Fruit fly (Drosophila melanogaster) whole organism, wandering third instar larva: ENCODE results near the gene hll.
A peak's percentile ranks its signal among the peaks of the same experiment; 100 is the strongest.

ENCODE experiments used
- Abd-B ChIP-seq: fragments of >200 bp; optimal IDR thresholded peaks from 2 replicates; lab custom pipeline; 2017; ENCODE audit warnings: missing biosample characterization, missing genetic modification characterization
- CG32264 ChIP-seq: fragments of 200-800 bp; sonication (Bioruptor generic); optimal IDR thresholded peaks from 2 replicates; lab custom pipeline; 2016; ENCODE audit warnings: missing biosample characterization, missing genetic modification characterization
- CG9705 ChIP-seq: fragments of 200-800 bp; sonication (Bioruptor generic); optimal IDR thresholded peaks from 2 replicates; lab custom pipeline; 2018; ENCODE audit warnings: missing biosample characterization, mild to moderate bottlenecking, missing genetic modification characterization
- CrebA ChIP-seq: fragments of 200-800 bp; sonication (Bioruptor generic); optimal IDR thresholded peaks from 2 replicates; lab custom pipeline; 2016; ENCODE audit warnings: missing biosample characterization, mild to moderate bottlenecking, missing genetic modification characterization, borderline replicate concordance
- Dfd ChIP-seq: fragments of >200 bp; optimal IDR thresholded peaks from 2 replicates; lab custom pipeline; 2017; ENCODE audit warnings: missing biosample characterization, missing genetic modification characterization
- Dif ChIP-seq: fragments of 200-275, 200-300 bp; sonication (Bioruptor generic); optimal IDR thresholded peaks from 2 replicates; lab custom pipeline; 2018; ENCODE audit warnings: missing biosample characterization, missing genetic modification characterization; ENCODE audit not compliant: partially characterized antibody
- GATAd ChIP-seq: sonication (Bioruptor generic); optimal IDR thresholded peaks from 2 replicates; lab custom pipeline; 2016; ENCODE audit warnings: missing biosample characterization, missing genetic modification characterization
- HLH106 ChIP-seq: fragments of 200-800 bp; optimal IDR thresholded peaks from 3 replicates; lab custom pipeline; 2019; ENCODE audit warnings: missing biosample characterization, mild to moderate bottlenecking, missing genetic modification characterization, moderate library complexity
- Hnf4 ChIP-seq: fragments of 200-800 bp; sonication (Bioruptor generic); optimal IDR thresholded peaks from 2 replicates; lab custom pipeline; 2016; ENCODE audit warnings: missing biosample characterization, mild to moderate bottlenecking, missing genetic modification characterization
- Hr78 ChIP-seq: fragments of >200 bp; optimal IDR thresholded peaks from 2 replicates; lab custom pipeline; 2017; ENCODE audit warnings: missing biosample characterization, missing genetic modification characterization
- Mio ChIP-seq: sonication (Bioruptor generic); optimal IDR thresholded peaks from 2 replicates; lab custom pipeline; 2016; ENCODE audit warnings: missing biosample characterization, missing genetic modification characterization
- N ChIP-seq: fragments of >200 bp; optimal IDR thresholded peaks from 2 replicates; lab custom pipeline; 2018; ENCODE audit warnings: missing biosample characterization, missing external identifiers, missing genetic modification characterization
- OdsH ChIP-seq: fragments of 200-800 bp; sonication (Bioruptor generic); optimal IDR thresholded peaks from 2 replicates; lab custom pipeline; 2016; ENCODE audit warnings: missing biosample characterization, mild to moderate bottlenecking, missing genetic modification characterization
- Rel ChIP-seq, 2 experiments: fragments of 200-800 bp; sonication (Bioruptor generic) in 1 of 2; optimal IDR thresholded peaks; 2 replicates in 1 of 2; 3 replicates in 1 of 2; lab custom pipeline; 2016 to 2019; ENCODE audit warnings: mild to moderate bottlenecking in 2 of 2, missing biosample characterization in 2 of 2, missing genetic modification characterization in 2 of 2, moderate library complexity in 1 of 2
- Sp1 ChIP-seq: fragments of 200-800 bp; sonication (Bioruptor generic); optimal IDR thresholded peaks from 3 replicates; lab custom pipeline; 2019; ENCODE audit warnings: missing biosample characterization, mild to moderate bottlenecking, missing genetic modification characterization, moderate library complexity
- Vsx2 ChIP-seq: fragments of 200-300, 225-300 bp; sonication (Bioruptor generic); optimal IDR thresholded peaks from 2 replicates; lab custom pipeline; 2018; ENCODE audit warnings: missing biosample characterization, missing genetic modification characterization; ENCODE audit not compliant: partially characterized antibody
- brk ChIP-seq: fragments of 200-800 bp; sonication (Bioruptor generic); optimal IDR thresholded peaks from 2 replicates; lab custom pipeline; 2016; ENCODE audit warnings: missing biosample characterization, mild to moderate bottlenecking, missing genetic modification characterization
- dl ChIP-seq, 2 experiments: fragments of 175-275, 200-275 bp in 1 of 2; fragments of 200-275 bp in 1 of 2; sonication (Bioruptor generic); optimal IDR thresholded peaks; lab custom pipeline; 2018; ENCODE audit warnings: mild to moderate bottlenecking in 2 of 2, missing biosample characterization in 2 of 2, missing genetic modification characterization in 2 of 2, moderate library complexity in 2 of 2; ENCODE audit not compliant: partially characterized antibody in 2 of 2, insufficient read depth in 1 of 2
- dmrt93B ChIP-seq: fragments of 200-800 bp; sonication (Bioruptor generic); optimal IDR thresholded peaks from 2 replicates; lab custom pipeline; 2018; ENCODE audit warnings: missing biosample characterization, mild to moderate bottlenecking, missing genetic modification characterization
- dsf ChIP-seq: sonication (Bioruptor generic); optimal IDR thresholded peaks from 2 replicates; lab custom pipeline; 2016; ENCODE audit warnings: missing biosample characterization, missing genetic modification characterization, borderline replicate concordance
- ey ChIP-seq: fragments of 200-800 bp; sonication (Bioruptor generic); optimal IDR thresholded peaks from 2 replicates; lab custom pipeline; 2016; ENCODE audit warnings: missing biosample characterization, missing genetic modification characterization
- foxo ChIP-seq, 2 experiments: fragments of 200-800 bp; sonication (Bioruptor generic); optimal IDR thresholded peaks; 2 replicates in 1 of 2; 3 replicates in 1 of 2; lab custom pipeline; 2016 to 2017; ENCODE audit warnings: missing biosample characterization in 2 of 2, missing genetic modification characterization in 2 of 2
- fru ChIP-seq: fragments of 200-800 bp; sonication (Bioruptor generic); optimal IDR thresholded peaks from 3 replicates; lab custom pipeline; 2016; ENCODE audit warnings: missing biosample characterization, mild to moderate bottlenecking, missing genetic modification characterization
- h ChIP-seq: fragments of 200-800 bp; sonication (Bioruptor generic); optimal IDR thresholded peaks from 3 replicates; lab custom pipeline; 2016; ENCODE audit warnings: missing biosample characterization, mild to moderate bottlenecking, missing genetic modification characterization
- jim ChIP-seq: fragments of 175-275, 200-325 bp; sonication (Bioruptor generic); optimal IDR thresholded peaks from 2 replicates; lab custom pipeline; 2016; ENCODE audit warnings: missing biosample characterization, mild to moderate bottlenecking, missing genetic modification characterization
- pan ChIP-seq: fragments of >200 bp; optimal IDR thresholded peaks from 2 replicates; lab custom pipeline; 2017
- psq ChIP-seq: fragments of 200-800 bp; sonication (Bioruptor generic); optimal IDR thresholded peaks from 3 replicates; lab custom pipeline; 2017; ENCODE audit warnings: missing biosample characterization, mild to moderate bottlenecking, missing genetic modification characterization, moderate library complexity
- rgr ChIP-seq: fragments of 200-800 bp; sonication (Bioruptor generic); optimal IDR thresholded peaks from 3 replicates; lab custom pipeline; 2016; ENCODE audit warnings: missing biosample characterization, mild to moderate bottlenecking, missing genetic modification characterization
- sage ChIP-seq: fragments of 200-800 bp; sonication (Bioruptor generic); optimal IDR thresholded peaks from 2 replicates; lab custom pipeline; 2016; ENCODE audit warnings: missing biosample characterization, mild to moderate bottlenecking, missing genetic modification characterization
- sv ChIP-seq: fragments of 200-800 bp; sonication (Bioruptor generic); optimal IDR thresholded peaks from 3 replicates; lab custom pipeline; 2016; ENCODE audit warnings: missing biosample characterization, missing genetic modification characterization
- usp ChIP-seq: fragments of >200 bp; optimal IDR thresholded peaks from 2 replicates; lab custom pipeline; 2017; ENCODE audit warnings: missing biosample characterization, missing genetic modification characterization
- woc ChIP-seq: sonication (Bioruptor generic); optimal IDR thresholded peaks from 2 replicates; lab custom pipeline; 2016; ENCODE audit warnings: missing biosample characterization, mild to moderate bottlenecking, missing genetic modification characterization

hll gene

dm6 chr2L:14026778-14027177 is at the start of gene hll:
hll (plus strand) TSS chr2L:14027001.
- TF ChIP-seq psq: no peak
- TF ChIP-seq Abd-B (GFP tag; lab: Kevin White, UChicago): no peak
- TF ChIP-seq fru: no peak

- TF ChIP-seq HLH106 (tag; lab: Kevin White, UChicago) (no peak), rgr (GFP tag; lab: Kevin White, UChicago) (no peak), jim (GFP tag; lab: Kevin White, UChicago) (no peak), sage (no peak), Vsx2 (GFP tag; lab: Kevin White, UChicago) (no peak), Dfd (no peak), Dif (GFP tag; lab: Kevin White, UChicago) (no peak), pan (no peak)
Measured at dm6 chr2L:13977073-13977472, 49.7 kb upstream of the hll start, which contains the start of gene Cyp28a5. Cyp28a5 (plus strand) TSS chr2L:13977302.

- TF ChIP-seq CrebA (GFP tag; lab: Kevin White, UChicago) (no peak), psq (no peak), Hr78 (GFP tag; lab: Kevin White, UChicago) (no peak), CG32264 (GFP tag; lab: Kevin White, UChicago) (no peak), Vsx2 (GFP tag; lab: Kevin White, UChicago) (no peak), Mio (GFP tag; lab: Kevin White, UChicago) (no peak), foxo (GFP tag; optimal IDR thresholded peaks at IDR 0.05; lab: Kevin White, UChicago) (no peak), ey (GFP tag; lab: Kevin White, UChicago) (no peak), rgr (GFP tag; lab: Kevin White, UChicago) (no peak), dsf (GFP tag; lab: Kevin White, UChicago) (no peak), Abd-B (GFP tag; lab: Kevin White, UChicago) (no peak), Dif (GFP tag; lab: Kevin White, UChicago) (no peak), brk (GFP tag; lab: Kevin White, UChicago) (no peak), jim (GFP tag; lab: Kevin White, UChicago) (no peak), dmrt93B (GFP tag; lab: Kevin White, UChicago) (no peak), Sp1 (GFP tag; lab: Kevin White, UChicago) (no peak), HLH106 (tag; lab: Kevin White, UChicago) (no peak), CG9705 (no peak), GATAd (GFP tag; lab: Kevin White, UChicago) (no peak)
- TF ChIP-seq, all 38 proteins: peak for 0
Measured at dm6 chr2L:13979826-13980225, 47.0 kb upstream of the hll start, which contains the start of gene NimC2. NimC2 (plus strand) TSS chr2L:13980126.

- TF ChIP-seq Hr78 (GFP tag; lab: Kevin White, UChicago): no peak
- no peak for TF ChIP-seq jim (GFP tag; lab: Kevin White, UChicago)
- TF ChIP-seq sage: peak; percentile 6
- TF ChIP-seq h (GFP tag; lab: Kevin White, UChicago): peak; percentile 34
- TF ChIP-seq foxo (GFP tag; optimal IDR thresholded peaks at IDR 0.05; lab: Kevin White, UChicago): peak in 1 of 2 experiments; percentile 36
- peak; percentile 19 for TF ChIP-seq rgr (GFP tag; lab: Kevin White, UChicago)
- TF ChIP-seq sv: no peak
- TF ChIP-seq woc: no peak
- peak; percentile 63 for TF ChIP-seq HLH106 (tag; lab: Kevin White, UChicago)
Measured at dm6 chr2L:13998952-13999351, 27.8 kb upstream of the hll start.

- TF ChIP-seq foxo (GFP tag; optimal IDR thresholded peaks at IDR 0.05; lab: Kevin White, UChicago) (no peak), Dfd (peak; percentile 65)
Measured at dm6 chr2L:14001078-14001477, 25.7 kb upstream of the hll start, which contains the start of gene rk. rk (minus strand) TSS chr2L:14001248.

- TF ChIP-seq Vsx2 (GFP tag; lab: Kevin White, UChicago) (no peak), Abd-B (GFP tag; lab: Kevin White, UChicago) (no peak), N (GFP tag; lab: Kevin White, UChicago) (no peak), Hr78 (GFP tag; lab: Kevin White, UChicago) (no peak), Rel (GFP tag; optimal IDR thresholded peaks at IDR 0.05; lab: Kevin White, UChicago) (no peak), Rel (tag; optimal IDR thresholded peaks at IDR 0.05; lab: Kevin White, UChicago) (no peak), Hnf4 (GFP tag; lab: Kevin White, UChicago) (no peak), rgr (GFP tag; lab: Kevin White, UChicago) (no peak), pan (no peak), Dif (GFP tag; lab: Kevin White, UChicago) (no peak), usp (GFP tag; lab: Kevin White, UChicago) (no peak), sage (no peak), HLH106 (tag; lab: Kevin White, UChicago) (no peak), dl (GFP tag; optimal IDR thresholded peaks at IDR 0.05; lab: Kevin White, UChicago; ENCODE audit: insufficient read depth in 1 of 2, partially characterized antibody in 2 of 2) (no peak), CG9705 (no peak), OdsH (GFP tag; lab: Kevin White, UChicago) (no peak), Sp1 (GFP tag; lab: Kevin White, UChicago) (no peak)
Measured at dm6 chr2L:14001887-14002286, 24.9 kb upstream of the hll start.
